Worm (Caenorhabditis elegans) whole organism, young adult: ENCODE results near the gene dmd-7.

Experiments used
- unc-62 ChIP-seq: fragments of 150-350 bp; optimal IDR thresholded peaks from 2 replicates; lab custom pipeline; 2014; ENCODE audit warnings: missing biosample characterization, missing genetic modification reagents, missing genetic modification characterization
- ztf-26 ChIP-seq: sonication (generic microtip); optimal IDR thresholded peaks from 2 replicates; lab custom pipeline; 2017; ENCODE audit warnings: missing genetic modification characterization, missing compliant biosample characterization

ce11 chrV:6223315-6224018, 23.3 kb upstream of the dmd-7 start:
- TF ChIP-seq unc-62 (GFP tag; lab: Kevin White, UChicago) (no peak), ztf-26 (no peak)
